Fruit fly (Drosophila melanogaster) whole organism, embryonic: Measurements from ENCODE around the gene GatB.
A peak's percentile ranks its signal among the peaks of the same experiment; 100 is the strongest.

Experiments
- Atf6 ChIP-seq: fragments of 200-800 bp; sonication (Bioruptor generic); IDR thresholded peaks from 2 replicates; pipeline ENCODE4 v1.3.6; 2022; ENCODE audit warnings: missing biosample characterization, missing genetic modification characterization
- BEAF-32 ChIP-seq: fragments of 200-800 bp; sonication (Bioruptor generic); optimal IDR thresholded peaks from 3 replicates; lab custom pipeline; 2017; ENCODE audit warnings: missing biosample characterization, missing genetic modification characterization, mild to moderate bottlenecking, moderate library complexity, missing genetic modification reagents
- CG10959 ChIP-seq: fragments of 200-800 bp; sonication (Bioruptor generic); IDR thresholded peaks from 2 replicates; pipeline ENCODE4 v1.3.6; 2022; ENCODE audit warnings: missing biosample characterization, missing genetic modification characterization
- CG11398 ChIP-seq: fragments of 200-800 bp; sonication (Bioruptor generic); optimal IDR thresholded peaks from 2 replicates; lab custom pipeline; 2016; ENCODE audit warnings: missing biosample characterization, missing genetic modification characterization
- CG11504 ChIP-seq: fragments of 200-800 bp; sonication (Bioruptor generic); optimal IDR thresholded peaks from 3 replicates; lab custom pipeline; 2019; ENCODE audit warnings: missing biosample characterization, mild to moderate bottlenecking, missing genetic modification characterization, moderate library complexity
- CG12659 ChIP-seq: fragments of 200-800 bp; sonication (Bioruptor generic); optimal IDR thresholded peaks from 3 replicates; lab custom pipeline; 2017; ENCODE audit warnings: mild to moderate bottlenecking, missing biosample characterization, missing genetic modification reagents, missing genetic modification characterization
- CG13894 ChIP-seq: fragments of 200-800 bp; sonication (Bioruptor generic); optimal IDR thresholded peaks from 3 replicates; lab custom pipeline; 2018; ENCODE audit warnings: missing biosample characterization, mild to moderate bottlenecking, missing genetic modification characterization, moderate library complexity
- CG18262 ChIP-seq: fragments of 200-800 bp; optimal IDR thresholded peaks from 3 replicates; lab custom pipeline; 2019; ENCODE audit warnings: missing biosample characterization, mild to moderate bottlenecking, missing genetic modification characterization, moderate library complexity
- CG33213 ChIP-seq: fragments of 200-800 bp; sonication (Bioruptor generic); optimal IDR thresholded peaks from 3 replicates; lab custom pipeline; 2016; ENCODE audit warnings: missing biosample characterization, missing genetic modification characterization
- CG43689 ChIP-seq: fragments of 200-800 bp; sonication (Bioruptor generic); IDR thresholded peaks from 2 replicates; pipeline ENCODE4 v1.3.6; 2022; ENCODE audit warnings: missing biosample characterization, missing genetic modification characterization
- CG4424 ChIP-seq: fragments of 200-800 bp; sonication (Bioruptor generic); optimal IDR thresholded peaks from 3 replicates; lab custom pipeline; 2016; ENCODE audit warnings: missing biosample characterization, missing genetic modification characterization
- CG4820 ChIP-seq: fragments of 200-800 bp; sonication (Bioruptor generic); optimal IDR thresholded peaks from 3 replicates; lab custom pipeline; 2016; ENCODE audit warnings: missing biosample characterization, missing genetic modification characterization
- CG5180 ChIP-seq: fragments of 200-800 bp; sonication (Bioruptor generic); optimal IDR thresholded peaks from 3 replicates; lab custom pipeline; 2017; ENCODE audit warnings: missing biosample characterization, missing genetic modification characterization, mild to moderate bottlenecking, moderate library complexity, missing genetic modification reagents
- CG6175 ChIP-seq: fragments of 200-800 bp; sonication (Bioruptor generic); IDR thresholded peaks from 3 replicates; pipeline ENCODE4 v1.3.6; 2022; ENCODE audit warnings: missing biosample characterization, missing genetic modification characterization
- CG6654 ChIP-seq: fragments of 200-800 bp; sonication (Bioruptor generic); optimal IDR thresholded peaks from 2 replicates; lab custom pipeline; 2017; ENCODE audit warnings: missing biosample characterization, mild to moderate bottlenecking, missing genetic modification characterization
- CG6854 ChIP-seq: fragments of 200-800 bp; sonication (Bioruptor generic); optimal IDR thresholded peaks from 3 replicates; lab custom pipeline; 2017; ENCODE audit warnings: missing biosample characterization, mild to moderate bottlenecking, missing genetic modification characterization
- CG7786 ChIP-seq: fragments of 200-800 bp; sonication (Bioruptor generic); optimal IDR thresholded peaks from 2 replicates; lab custom pipeline; 2016; ENCODE audit warnings: missing biosample characterization, missing genetic modification characterization
- CG9727 ChIP-seq: fragments of 200-800 bp; sonication (Bioruptor generic); optimal IDR thresholded peaks from 3 replicates; lab custom pipeline; 2017; ENCODE audit warnings: missing biosample characterization, mild to moderate bottlenecking, missing genetic modification characterization
- CTCF ChIP-seq: fragments of 200-800 bp; sonication (Bioruptor generic); optimal IDR thresholded peaks from 2 replicates; lab custom pipeline; 2017; ENCODE audit warnings: missing biosample characterization, mild to moderate bottlenecking, missing genetic modification characterization, moderate library complexity
- Chrac-16 ChIP-seq: fragments of 200-800 bp; sonication (Bioruptor generic); optimal IDR thresholded peaks from 3 replicates; lab custom pipeline; 2016; ENCODE audit warnings: missing biosample characterization, missing genetic modification characterization
- CrebB ChIP-seq: fragments of 200-800 bp; sonication (Bioruptor generic); optimal IDR thresholded peaks from 3 replicates; lab custom pipeline; 2018; ENCODE audit warnings: missing biosample characterization, mild to moderate bottlenecking, missing genetic modification characterization
- D19B ChIP-seq: fragments of 200-800 bp; sonication (Bioruptor generic); optimal IDR thresholded peaks from 2 replicates; lab custom pipeline; 2017; ENCODE audit warnings: missing biosample characterization, mild to moderate bottlenecking, missing genetic modification characterization
- Dad ChIP-seq: fragments of 200-800 bp; sonication (Bioruptor generic); optimal IDR thresholded peaks from 3 replicates; lab custom pipeline; 2016; ENCODE audit warnings: missing biosample characterization, missing genetic modification characterization
- Dip2 ChIP-seq: fragments of 200-800 bp; sonication (Bioruptor generic); IDR thresholded peaks from 2 replicates; pipeline ENCODE4 v1.3.6; 2022; ENCODE audit warnings: missing biosample characterization, missing genetic modification characterization
- Doc2 ChIP-seq: fragments of 200-800 bp; sonication (Bioruptor generic); IDR thresholded peaks from 2 replicates; pipeline ENCODE4 v1.3.6; 2022; ENCODE audit warnings: missing biosample characterization, missing genetic modification characterization
- HHEX ChIP-seq: fragments of 200-800 bp; sonication (Bioruptor generic); optimal IDR thresholded peaks from 3 replicates; lab custom pipeline; 2017; ENCODE audit warnings: missing biosample characterization, mild to moderate bottlenecking, missing genetic modification characterization, missing genetic modification reagents
- HLHmδ ChIP-seq: fragments of 200-800 bp; sonication (Bioruptor generic); optimal IDR thresholded peaks from 2 replicates; lab custom pipeline; 2018; ENCODE audit warnings: missing biosample characterization, mild to moderate bottlenecking, missing genetic modification characterization, moderate library complexity
- Lim3 ChIP-seq: fragments of 200-800 bp; sonication (Bioruptor generic); IDR thresholded peaks from 2 replicates; pipeline ENCODE4 v1.3.6; 2022; ENCODE audit warnings: missing biosample characterization, missing genetic modification characterization
- Meics ChIP-seq: fragments of 200-800 bp; sonication (Bioruptor generic); optimal IDR thresholded peaks from 2 replicates; lab custom pipeline; 2017; ENCODE audit warnings: missing biosample characterization, mild to moderate bottlenecking, missing genetic modification characterization
- Sox100B ChIP-seq: fragments of 200-800 bp; sonication (Bioruptor generic); optimal IDR thresholded peaks from 3 replicates; lab custom pipeline; 2018; ENCODE audit warnings: missing biosample characterization, mild to moderate bottlenecking, missing genetic modification characterization
- ac ChIP-seq: fragments of 200-800 bp; sonication (Bioruptor generic); optimal IDR thresholded peaks from 3 replicates; lab custom pipeline; 2017; ENCODE audit warnings: missing biosample characterization, mild to moderate bottlenecking, missing genetic modification characterization
- amos ChIP-seq: fragments of 200-800 bp; sonication (Bioruptor generic); IDR thresholded peaks from 2 replicates; pipeline ENCODE4 v1.3.6; 2022; ENCODE audit warnings: missing biosample characterization, missing genetic modification characterization; ENCODE audit not compliant: partially characterized antibody
- bsh ChIP-seq, 2 experiments: fragments of 200-800 bp; sonication (Bioruptor generic); optimal IDR thresholded peaks; 2 replicates each; lab custom pipeline; 2017 to 2018; ENCODE audit warnings: mild to moderate bottlenecking in 2 of 2, missing biosample characterization in 2 of 2, missing genetic modification characterization in 2 of 2, moderate library complexity in 1 of 2
- caup ChIP-seq: fragments of 200-800 bp; sonication (Bioruptor generic); optimal IDR thresholded peaks from 3 replicates; lab custom pipeline; 2017; ENCODE audit warnings: missing biosample characterization, mild to moderate bottlenecking, missing genetic modification characterization, moderate library complexity; ENCODE audit not compliant: severe bottlenecking
- chn ChIP-seq: fragments of 200-800 bp; sonication (Bioruptor generic); optimal IDR thresholded peaks from 2 replicates; lab custom pipeline; 2016; ENCODE audit warnings: missing biosample characterization, missing genetic modification characterization
- da ChIP-seq: fragments of 200-800 bp; sonication (Bioruptor generic); optimal IDR thresholded peaks from 2 replicates; lab custom pipeline; 2016; ENCODE audit warnings: missing biosample characterization, missing genetic modification characterization
- dm ChIP-seq: fragments of 200-800 bp; sonication (Bioruptor generic); optimal IDR thresholded peaks from 3 replicates; lab custom pipeline; 2016; ENCODE audit warnings: missing biosample characterization, missing genetic modification characterization
- eve ChIP-seq, 2 experiments: fragments of >200 bp; optimal IDR thresholded peaks; 2 replicates each; lab custom pipeline; 2017; ENCODE audit warnings: missing biosample characterization in 2 of 2, missing genetic modification characterization in 2 of 2
- grau ChIP-seq: fragments of 200-800 bp; optimal IDR thresholded peaks from 3 replicates; lab custom pipeline; 2019; ENCODE audit warnings: missing biosample characterization, mild to moderate bottlenecking, missing genetic modification characterization, moderate library complexity
- lilli ChIP-seq: fragments of 200-800 bp; sonication (Bioruptor generic); optimal IDR thresholded peaks from 3 replicates; lab custom pipeline; 2016; ENCODE audit warnings: missing biosample characterization, missing genetic modification characterization
- lola ChIP-seq, 3 experiments: fragments of >200 bp in 2 of 3; fragments of 200-800 bp in 1 of 3; sonication (Bioruptor generic) in 1 of 3; optimal IDR thresholded peaks; 2 replicates each; lab custom pipeline; 2017 to 2019; ENCODE audit warnings: missing biosample characterization in 3 of 3, missing genetic modification characterization in 3 of 3, mild to moderate bottlenecking in 1 of 3, moderate library complexity in 1 of 3
- ro ChIP-seq: fragments of 200-800 bp; sonication (Bioruptor generic); IDR thresholded peaks from 2 replicates; pipeline ENCODE4 v1.3.6; 2022; ENCODE audit warnings: missing biosample characterization, missing genetic modification characterization
- schlank ChIP-seq: fragments of 200-800 bp; sonication (Bioruptor generic); optimal IDR thresholded peaks from 2 replicates; lab custom pipeline; 2018; ENCODE audit warnings: missing biosample characterization, mild to moderate bottlenecking, missing genetic modification characterization
- sisA ChIP-seq: fragments of 200-800 bp; sonication (Bioruptor generic); IDR thresholded peaks from 2 replicates; pipeline ENCODE4 v1.3.6; 2022; ENCODE audit warnings: missing biosample characterization, missing genetic modification characterization
- slbo ChIP-seq: fragments of 200-800 bp; sonication (Bioruptor generic); IDR thresholded peaks from 2 replicates; pipeline ENCODE4 v1.3.6; 2022; ENCODE audit warnings: missing biosample characterization, missing genetic modification characterization
- tio ChIP-seq: fragments of 200-800 bp; sonication (Bioruptor generic); optimal IDR thresholded peaks from 2 replicates; lab custom pipeline; 2017; ENCODE audit warnings: missing biosample characterization, missing genetic modification characterization, inconsistent platforms
- toy ChIP-seq: fragments of 200-800 bp; sonication (Bioruptor generic); IDR thresholded peaks from 2 replicates; pipeline ENCODE4 v1.3.6; 2022; ENCODE audit warnings: missing biosample characterization, missing genetic modification characterization
- twi ChIP-seq: fragments of 200-800 bp; optimal IDR thresholded peaks from 2 replicates; lab custom pipeline; 2019; ENCODE audit warnings: missing biosample characterization, mild to moderate bottlenecking, missing genetic modification characterization, moderate library complexity
- unc-4 ChIP-seq: fragments of 200-800 bp; sonication (Bioruptor generic); IDR thresholded peaks from 2 replicates; pipeline ENCODE4 v1.3.6; 2022; ENCODE audit warnings: missing biosample characterization, missing genetic modification characterization; ENCODE audit not compliant: partially characterized antibody
- wor ChIP-seq: fragments of 200-800 bp; sonication (Bioruptor generic); IDR thresholded peaks from 2 replicates; pipeline ENCODE4 v1.3.6; 2022; ENCODE audit warnings: missing biosample characterization, missing genetic modification characterization

The GatB gene

DNA sequence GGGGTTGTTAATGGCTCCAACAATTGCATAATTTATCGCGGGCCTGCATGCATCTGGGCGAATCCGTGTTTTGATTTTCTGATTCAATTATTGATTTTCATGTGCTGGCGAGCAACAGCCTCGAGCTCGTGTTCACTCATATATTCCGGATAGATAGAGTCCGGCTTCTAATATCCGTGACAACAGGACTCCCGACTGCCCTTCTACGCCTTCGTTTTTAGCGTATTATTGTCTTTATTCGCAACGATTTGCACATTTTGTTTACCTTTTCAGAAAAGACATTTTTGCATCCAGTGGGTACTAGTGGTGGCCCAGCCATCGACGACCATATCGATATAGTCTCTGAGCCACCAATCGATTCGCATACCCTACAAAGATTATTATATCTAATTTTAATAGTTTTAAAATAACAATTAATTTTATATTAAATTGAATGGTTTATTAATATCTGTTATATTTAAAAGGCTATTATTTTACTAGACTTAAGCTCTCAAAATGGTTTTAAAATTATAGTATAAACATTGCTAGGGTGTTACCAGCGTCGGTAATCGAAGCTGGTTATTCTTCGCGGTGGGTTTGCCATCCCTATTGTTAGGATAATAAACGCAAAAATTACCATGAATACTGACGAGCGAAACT, 31.2 kb upstream of the GatB start, which contains the start of the genes Myo95E and TBC1d7 (continued):
- TF ChIP-seq Atf6 (GFP tag; lab: Robert Waterston, UW): peak; percentile 96
- TF ChIP-seq HLHmδ (GFP tag; lab: Kevin White, UChicago): no peak
- peak; percentile 72 for TF ChIP-seq ro (GFP tag; lab: Robert Waterston, UW)
- peak; percentile 89 for TF ChIP-seq CG9727 (GFP tag; lab: Kevin White, UChicago)
- peak; percentile 75; the same call in 1 of the 2 replicates for TF ChIP-seq Doc2 (GFP tag; lab: Robert Waterston, UW)
- peak; percentile 86 for TF ChIP-seq Chrac-16 (GFP tag; lab: Kevin White, UChicago)
- peak; percentile 15 for TF ChIP-seq CG7786 (GFP tag; lab: Kevin White, UChicago)
- no peak for TF ChIP-seq CTCF (GFP tag; lab: Kevin White, UChicago)
- TF ChIP-seq CG11504 (tag; lab: Kevin White, UChicago): no peak
- TF ChIP-seq schlank (tag; lab: Kevin White, UChicago): peak; percentile 47
- TF ChIP-seq dm (GFP tag; lab: Kevin White, UChicago): no peak
- TF ChIP-seq CG10959 (GFP tag; lab: Robert Waterston, UW): peak; percentile 89
- no peak for TF ChIP-seq CG13894 (tag; lab: Kevin White, UChicago)
- no peak for TF ChIP-seq Dad (GFP tag; lab: Kevin White, UChicago)
- TF ChIP-seq slbo (GFP tag; lab: Robert Waterston, UW): peak; percentile 93
- TF ChIP-seq unc-4 (GFP tag; lab: Robert Waterston, UW): peak; percentile 81
- TF ChIP-seq CG12659: peak; percentile 92
- no peak for TF ChIP-seq tio
- TF ChIP-seq grau (tag; lab: Kevin White, UChicago): peak; percentile 89
- TF ChIP-seq CG6654 (GFP tag; lab: Kevin White, UChicago): peak; percentile 58
- TF ChIP-seq da (GFP tag; lab: Kevin White, UChicago): no peak
- peak; percentile 23 to 89 for TF ChIP-seq bsh (GFP tag; optimal IDR thresholded peaks at IDR 0.05; lab: Kevin White, UChicago)
- TF ChIP-seq HHEX (GFP tag; lab: Kevin White, UChicago): peak; percentile 75
- TF ChIP-seq eve (GFP tag; optimal IDR thresholded peaks at IDR 0.05; lab: Kevin White, UChicago): no peak
- TF ChIP-seq D19B (GFP tag; lab: Kevin White, UChicago): peak; percentile 98
- peak; percentile 59 for TF ChIP-seq amos
- TF ChIP-seq wor: peak; percentile 82
- TF ChIP-seq caup (GFP tag; lab: Kevin White, UChicago): peak; percentile 83
- TF ChIP-seq CG43689 (GFP tag; lab: Robert Waterston, UW): peak; percentile 87
- peak; percentile 77 for TF ChIP-seq BEAF-32 (GFP tag; lab: Kevin White, UChicago)
- TF ChIP-seq lilli (GFP tag; lab: Kevin White, UChicago): peak; percentile 79
- peak; percentile 47 for TF ChIP-seq CG33213
- TF ChIP-seq CG18262 (tag; lab: Kevin White, UChicago): peak; percentile 90
- peak; percentile 70 for TF ChIP-seq chn (GFP tag; lab: Kevin White, UChicago)
- no peak for TF ChIP-seq ac (GFP tag; lab: Kevin White, UChicago)
- TF ChIP-seq CrebB: peak; percentile 60
- peak; percentile 85 for TF ChIP-seq Lim3 (GFP tag; lab: Robert Waterston, UW)
- TF ChIP-seq CG11398 (GFP tag; lab: Kevin White, UChicago): no peak
- peak in 1 of 3 experiments; percentile 83 for TF ChIP-seq lola (GFP tag; optimal IDR thresholded peaks at IDR 0.05; lab: Kevin White, UChicago)
- peak; percentile 90 for TF ChIP-seq sisA (GFP tag; lab: Robert Waterston, UW)
- TF ChIP-seq twi (tag; lab: Kevin White, UChicago): peak; percentile 62
- TF ChIP-seq toy: peak; percentile 69
- peak; percentile 82 for TF ChIP-seq CG4820 (GFP tag; lab: Kevin White, UChicago)
- peak; percentile 72 for TF ChIP-seq CG6175 (GFP tag; lab: Robert Waterston, UW)
- TF ChIP-seq Dip2: no peak
- peak; percentile 63 for TF ChIP-seq CG6854
- peak; percentile 88 for TF ChIP-seq Meics (GFP tag; lab: Kevin White, UChicago)
- TF ChIP-seq CG4424 (GFP tag; lab: Kevin White, UChicago): peak; percentile 85
- peak; percentile 86 for TF ChIP-seq Sox100B
- no peak for TF ChIP-seq CG5180
